Worm (Caenorhabditis elegans) whole organism, L2 larva: Measurements from ENCODE around the gene F55F1.2.

ENCODE experiments used
- C34F6.9 ChIP-seq: fragments of 150-350 bp; optimal IDR thresholded peaks from 2 replicates; lab custom pipeline; 2014; ENCODE audit warnings: missing biosample characterization, missing genetic modification characterization
- F13H6.1 ChIP-seq: sonication (generic microtip); optimal IDR thresholded peaks from 2 replicates; lab custom pipeline; 2016; ENCODE audit warnings: missing genetic modification characterization, missing compliant biosample characterization
- R02D3.7 ChIP-seq: fragments of 150-350 bp; optimal IDR thresholded peaks from 2 replicates; lab custom pipeline; 2014; ENCODE audit warnings: missing biosample characterization, missing genetic modification characterization
- Y55F3AM.14 ChIP-seq: fragments of 200-800 bp; sonication (Bioruptor generic); optimal IDR thresholded peaks from 2 replicates; lab custom pipeline; 2018; ENCODE audit warnings: mild to moderate bottlenecking, missing genetic modification characterization, missing compliant biosample characterization
- ZK546.5 ChIP-seq: sonication (generic microtip); optimal IDR thresholded peaks from 2 replicates; lab custom pipeline; 2017; ENCODE audit warnings: missing biosample characterization, missing genetic modification characterization
- aly-2 ChIP-seq: fragments of 150-350 bp; optimal IDR thresholded peaks from 2 replicates; lab custom pipeline; 2014; ENCODE audit warnings: missing biosample characterization, missing genetic modification characterization
- ama-1 ChIP-seq: fragments of 150-350 bp; optimal IDR thresholded peaks from 2 replicates; lab custom pipeline; 2018; ENCODE audit warnings: inconsistent platforms
- blmp-1 ChIP-seq: sonication (generic microtip); optimal IDR thresholded peaks from 2 replicates; lab custom pipeline; 2017; ENCODE audit warnings: missing genetic modification characterization, mild to moderate bottlenecking, missing compliant biosample characterization, antibody characterized with exemption, moderate library complexity; ENCODE audit not compliant: insufficient read depth
- crh-2 ChIP-seq: sonication (generic microtip); optimal IDR thresholded peaks from 2 replicates; lab custom pipeline; 2017; ENCODE audit warnings: missing biosample characterization, missing genetic modification characterization
- dmd-4 ChIP-seq: sonication (generic microtip); optimal IDR thresholded peaks from 2 replicates; lab custom pipeline; 2017; ENCODE audit warnings: missing biosample characterization, missing genetic modification characterization
- egl-27 ChIP-seq: sonication (generic microtip); optimal IDR thresholded peaks from 3 replicates; lab custom pipeline; 2017; ENCODE audit warnings: missing biosample characterization, missing genetic modification reagents, missing genetic modification characterization
- elt-1 ChIP-seq: fragments of 150-350 bp; optimal IDR thresholded peaks from 2 replicates; lab custom pipeline; 2014; ENCODE audit warnings: missing biosample characterization, missing genetic modification characterization
- elt-3 ChIP-seq: sonication (generic microtip); optimal IDR thresholded peaks from 2 replicates; lab custom pipeline; 2017; ENCODE audit warnings: missing biosample characterization, missing genetic modification characterization
- gmeb-1 ChIP-seq: fragments of 150-350 bp; optimal IDR thresholded peaks from 2 replicates; lab custom pipeline; 2014; ENCODE audit warnings: missing biosample characterization, missing genetic modification characterization
- lin-11 ChIP-seq: fragments of 150-350 bp; sonication (generic microtip); optimal IDR thresholded peaks from 2 replicates; lab custom pipeline; 2014; ENCODE audit warnings: missing biosample characterization, missing genetic modification characterization, inconsistent platforms, mixed read lengths
- lin-39 ChIP-seq: fragments of 150-350 bp; optimal IDR thresholded peaks from 2 replicates; lab custom pipeline; 2014; ENCODE audit warnings: missing biosample characterization, missing genetic modification reagents, missing genetic modification characterization
- lsy-2 ChIP-seq, 2 experiments: fragments of 150-350 bp in 1 of 2; sonication (generic microtip) in 1 of 2; optimal IDR thresholded peaks; 2 replicates each; lab custom pipeline; 2014 to 2017; ENCODE audit warnings: missing biosample characterization in 2 of 2, missing genetic modification characterization in 2 of 2
- mbf-1 ChIP-seq: sonication (generic microtip); optimal IDR thresholded peaks from 2 replicates; lab custom pipeline; 2017; ENCODE audit warnings: missing biosample characterization, missing genetic modification characterization
- mdl-1 ChIP-seq, 2 experiments: fragments of 150-350 bp in 1 of 2; sonication (generic microtip) in 1 of 2; optimal IDR thresholded peaks; 2 replicates each; lab custom pipeline; 2017; ENCODE audit warnings: missing biosample characterization in 2 of 2, missing genetic modification characterization in 2 of 2
- nhr-10 ChIP-seq: sonication (generic microtip); optimal IDR thresholded peaks from 2 replicates; lab custom pipeline; 2017; ENCODE audit warnings: missing biosample characterization, missing genetic modification characterization
- nhr-11 ChIP-seq: fragments of 150-350 bp; optimal IDR thresholded peaks from 2 replicates; lab custom pipeline; 2014; ENCODE audit warnings: missing biosample characterization, missing genetic modification characterization
- nhr-129 ChIP-seq: fragments of 150-350 bp; optimal IDR thresholded peaks from 2 replicates; lab custom pipeline; 2014; ENCODE audit warnings: missing biosample characterization, missing genetic modification characterization
- nhr-25 ChIP-seq: fragments of 150-350 bp; sonication (generic microtip); optimal IDR thresholded peaks from 3 replicates; lab custom pipeline; 2014; ENCODE audit warnings: missing biosample characterization, missing genetic modification characterization
- nhr-6 ChIP-seq: fragments of 150-350 bp; optimal IDR thresholded peaks from 2 replicates; lab custom pipeline; 2014; ENCODE audit warnings: missing biosample characterization, missing genetic modification characterization
- nhr-77 ChIP-seq: fragments of 150-350 bp; optimal IDR thresholded peaks from 2 replicates; lab custom pipeline; 2014; ENCODE audit warnings: missing biosample characterization, missing genetic modification characterization
- peb-1 ChIP-seq: fragments of 150-350 bp; optimal IDR thresholded peaks from 2 replicates; lab custom pipeline; 2014; ENCODE audit warnings: missing biosample characterization, missing genetic modification characterization
- skn-1 ChIP-seq: sonication (generic microtip); optimal IDR thresholded peaks from 2 replicates; lab custom pipeline; 2017; ENCODE audit warnings: missing biosample characterization, missing genetic modification characterization
- sma-3 ChIP-seq: sonication (generic microtip); optimal IDR thresholded peaks from 2 replicates; lab custom pipeline; 2016; ENCODE audit warnings: missing genetic modification reagents, missing genetic modification characterization, missing compliant biosample characterization
- sma-9 ChIP-seq, 2 experiments: fragments of 150-350 bp in 1 of 2; sonication (generic microtip) in 1 of 2; optimal IDR thresholded peaks; 2 replicates each; lab custom pipeline; 2014 to 2016; ENCODE audit warnings: missing genetic modification characterization in 2 of 2, mild to moderate bottlenecking in 1 of 2, missing biosample characterization in 1 of 2, missing compliant biosample characterization in 1 of 2, missing genetic modification reagents in 1 of 2, moderate library complexity in 1 of 2
- snpc-4 ChIP-seq: fragments of 150-350 bp; optimal IDR thresholded peaks from 2 replicates; lab custom pipeline; 2014; ENCODE audit warnings: missing biosample characterization, missing genetic modification characterization
- unc-55 ChIP-seq: fragments of 150-350 bp; sonication (generic microtip); optimal IDR thresholded peaks from 3 replicates; lab custom pipeline; 2014; ENCODE audit warnings: missing biosample characterization, missing genetic modification reagents, missing genetic modification characterization
- unc-62 ChIP-seq: fragments of 150-350 bp; optimal IDR thresholded peaks from 2 replicates; lab custom pipeline; 2014; ENCODE audit warnings: missing biosample characterization, missing genetic modification reagents, missing genetic modification characterization
- zag-1 ChIP-seq: fragments of 150-350 bp; optimal IDR thresholded peaks from 2 replicates; lab custom pipeline; 2014; ENCODE audit warnings: missing biosample characterization, missing genetic modification characterization
- ztf-1 ChIP-seq: fragments of 200-800 bp; sonication (Bioruptor generic); conservative IDR thresholded peaks from 2 replicates; pipeline ENCODE4 v1.3.6; 2022; ENCODE audit warnings: missing genetic modification characterization, missing compliant biosample characterization
- ztf-4 ChIP-seq: fragments of 150-350 bp; optimal IDR thresholded peaks from 2 replicates; lab custom pipeline; 2014; ENCODE audit warnings: missing biosample characterization, missing genetic modification characterization

F55F1.2 gene

ce11 chrX:2777973-2778372, 8.1 kb upstream of the F55F1.2 start:
- TF ChIP-seq nhr-11 (tag; lab: Kevin White, UChicago) (no peak), F13H6.1 (tag; lab: Kevin White, UChicago) (no peak)

ce11 chrX:2776955-2777354, 7.1 kb upstream of the F55F1.2 start:
- TF ChIP-seq F13H6.1 (tag; lab: Kevin White, UChicago) (no peak), nhr-25 (tag; lab: Kevin White, UChicago) (no peak), mdl-1 (tag; optimal IDR thresholded peaks at IDR 0.05; lab: Kevin White, UChicago) (no peak), lin-39 (tag; lab: Kevin White, UChicago) (no peak), nhr-6 (tag; lab: Kevin White, UChicago) (no peak), nhr-77 (tag; lab: Kevin White, UChicago) (no peak), nhr-129 (no peak), ama-1 (lab: Kevin White, UChicago) (no peak), nhr-11 (tag; lab: Kevin White, UChicago) (no peak), ztf-1 (GFP tag; lab: Robert Waterston, UW) (no peak), egl-27 (tag; lab: Kevin White, UChicago) (no peak), sma-3 (GFP tag; lab: Kevin White, UChicago) (no peak), nhr-10 (tag; lab: Kevin White, UChicago) (no peak), peb-1 (tag; lab: Kevin White, UChicago) (no peak), mbf-1 (no peak), unc-62 (GFP tag; lab: Kevin White, UChicago) (no peak), dmd-4 (no peak), aly-2 (tag; lab: Kevin White, UChicago) (no peak)

ce11 chrX:2771742-2772141, 1.9 kb upstream of the F55F1.2 start, which contains the start of gene cgef-1:
TSS of gene cgef-1 (plus strand) at chrX:2772042.
- TF ChIP-seq nhr-11 (tag; lab: Kevin White, UChicago) = no peak
- no peak for TF ChIP-seq blmp-1
- TF ChIP-seq elt-3 (tag; lab: Kevin White, UChicago) = no peak
- TF ChIP-seq lsy-2 (tag; optimal IDR thresholded peaks at IDR 0.05; lab: Kevin White, UChicago) = no peak
- no peak for TF ChIP-seq R02D3.7 (tag; lab: Kevin White, UChicago)
- no peak for TF ChIP-seq lin-11 (tag; lab: Kevin White, UChicago)
- TF ChIP-seq skn-1 (tag; lab: Kevin White, UChicago) = no peak

ce11 chrX:2764278-2764677, 5.6 kb downstream of the F55F1.2 start:
- TF ChIP-seq C34F6.9 (tag; lab: Kevin White, UChicago) (peak; percentile 17), nhr-25 (tag; lab: Kevin White, UChicago) (no peak), zag-1 (tag; lab: Kevin White, UChicago) (no peak), nhr-6 (tag; lab: Kevin White, UChicago) (no peak), unc-55 (GFP tag; lab: Kevin White, UChicago) (peak; percentile 10), nhr-10 (tag; lab: Kevin White, UChicago) (no peak)
- TF ChIP-seq, all 48 proteins: peak for 2

- TF ChIP-seq snpc-4 (tag; lab: Kevin White, UChicago) (peak; percentile 21), skn-1 (tag; lab: Kevin White, UChicago) (no peak)
These were observed 6.2 kb downstream of the F55F1.2 start, which contains the start of gene unc-2 for ce11 chrX:2763476-2764268. TSS of gene unc-2 (minus strand) at chrX:2763526.

ce11 chrX:2754036-2754941, 15.6 kb downstream of the F55F1.2 start:
- TF ChIP-seq lin-39 (tag; lab: Kevin White, UChicago) = no peak
- TF ChIP-seq gmeb-1 (tag; lab: Kevin White, UChicago) = no peak
- no peak for TF ChIP-seq elt-3 (tag; lab: Kevin White, UChicago)
- TF ChIP-seq lsy-2 (tag; optimal IDR thresholded peaks at IDR 0.05; lab: Kevin White, UChicago) = no peak
- no peak for TF ChIP-seq unc-55 (GFP tag; lab: Kevin White, UChicago)
- no peak for TF ChIP-seq ama-1 (lab: Kevin White, UChicago)
- TF ChIP-seq nhr-6 (tag; lab: Kevin White, UChicago) = no peak
- TF ChIP-seq ZK546.5 (tag; lab: Kevin White, UChicago) = no peak
- no peak for TF ChIP-seq ztf-4 (tag; lab: Kevin White, UChicago)
- no peak for TF ChIP-seq elt-1 (tag; lab: Kevin White, UChicago)
- TF ChIP-seq crh-2 (tag; lab: Kevin White, UChicago) = no peak
- TF ChIP-seq Y55F3AM.14 (GFP tag; lab: Kevin White, UChicago) = no peak
- TF ChIP-seq sma-9 (GFP tag; optimal IDR thresholded peaks at IDR 0.05; lab: Kevin White, UChicago) = no peak
- no peak for TF ChIP-seq sma-9 (tag; optimal IDR thresholded peaks at IDR 0.05; lab: Kevin White, UChicago)
- TF ChIP-seq ztf-1 (GFP tag; lab: Robert Waterston, UW) = no peak
